Worm (Caenorhabditis elegans) whole organism, late embryonic: ENCODE data around the gene hlh-4.
A peak's percentile ranks its signal among the peaks of the same experiment; 100 is the strongest.

Source experiments
- K02D7.2 ChIP-seq: sonication (generic microtip); optimal IDR thresholded peaks from 2 replicates; lab custom pipeline; 2017; ENCODE audit warnings: mild to moderate bottlenecking, missing genetic modification characterization, missing compliant biosample characterization
- K09A11.1 ChIP-seq: sonication (generic microtip); optimal IDR thresholded peaks from 2 replicates; lab custom pipeline; 2017; ENCODE audit warnings: antibody characterized with exemption, mild to moderate bottlenecking, missing genetic modification characterization, missing compliant biosample characterization; ENCODE audit not compliant: insufficient read depth
- T23F11.4 ChIP-seq: fragments of 200-800 bp; sonication (Bioruptor generic); optimal IDR thresholded peaks from 2 replicates; lab custom pipeline; 2018; ENCODE audit warnings: mild to moderate bottlenecking, missing genetic modification characterization, missing compliant biosample characterization
- Y22D7AL.16 ChIP-seq: sonication (generic microtip); optimal IDR thresholded peaks from 2 replicates; lab custom pipeline; 2016; ENCODE audit warnings: missing genetic modification characterization, missing compliant biosample characterization
- ahr-1 ChIP-seq: sonication (generic microtip); optimal IDR thresholded peaks from 2 replicates; lab custom pipeline; 2016; ENCODE audit warnings: missing genetic modification characterization, missing compliant biosample characterization
- ama-1 ChIP-seq: fragments of 150-350 bp; optimal IDR thresholded peaks from 2 replicates; lab custom pipeline; 2014
- ceh-18 ChIP-seq: sonication (generic microtip); optimal IDR thresholded peaks from 2 replicates; lab custom pipeline; 2016; ENCODE audit warnings: missing genetic modification characterization, missing compliant biosample characterization
- ceh-19 ChIP-seq: fragments of 200-800 bp; sonication (Bioruptor generic); optimal IDR thresholded peaks from 2 replicates; lab custom pipeline; 2018; ENCODE audit warnings: mild to moderate bottlenecking, missing genetic modification characterization, missing compliant biosample characterization
- ceh-2 ChIP-seq: sonication (generic microtip); optimal IDR thresholded peaks from 2 replicates; lab custom pipeline; 2016; ENCODE audit warnings: missing genotype, missing genetic modification characterization, missing compliant biosample characterization
- ceh-30 ChIP-seq: fragments of 150-350 bp; optimal IDR thresholded peaks from 2 replicates; lab custom pipeline; 2014; ENCODE audit warnings: missing biosample characterization, missing genetic modification characterization
- ceh-31 ChIP-seq: sonication (generic microtip); optimal IDR thresholded peaks from 2 replicates; lab custom pipeline; 2016; ENCODE audit warnings: missing genetic modification characterization, missing compliant biosample characterization
- ceh-34 ChIP-seq: sonication (generic microtip); optimal IDR thresholded peaks from 2 replicates; lab custom pipeline; 2016; ENCODE audit warnings: mild to moderate bottlenecking, missing genetic modification characterization, missing compliant biosample characterization
- ceh-9 ChIP-seq: sonication (generic microtip); optimal IDR thresholded peaks from 2 replicates; lab custom pipeline; 2016; ENCODE audit warnings: mild to moderate bottlenecking, missing genetic modification characterization, inconsistent platforms, missing compliant biosample characterization
- elt-2 ChIP-seq: sonication (generic microtip); optimal IDR thresholded peaks from 2 replicates; lab custom pipeline; 2016; ENCODE audit warnings: missing genetic modification reagents, missing genetic modification characterization, missing compliant biosample characterization
- eyg-1 ChIP-seq: sonication (generic microtip); optimal IDR thresholded peaks from 2 replicates; lab custom pipeline; 2016; ENCODE audit warnings: missing genotype, missing genetic modification characterization, missing compliant biosample characterization
- fax-1 ChIP-seq: sonication (generic microtip); optimal IDR thresholded peaks from 2 replicates; lab custom pipeline; 2016; ENCODE audit warnings: missing genotype, missing genetic modification characterization, missing compliant biosample characterization
- fkh-10 ChIP-seq: fragments of 150-350 bp; optimal IDR thresholded peaks from 2 replicates; lab custom pipeline; 2014; ENCODE audit warnings: missing biosample characterization, missing genetic modification reagents, missing genetic modification characterization
- fkh-6 ChIP-seq: sonication (generic microtip); optimal IDR thresholded peaks from 2 replicates; lab custom pipeline; 2016; ENCODE audit warnings: missing genetic modification characterization, missing compliant biosample characterization
- gmeb-2 ChIP-seq: sonication (generic microtip); optimal IDR thresholded peaks from 2 replicates; lab custom pipeline; 2016; ENCODE audit warnings: missing genetic modification characterization, inconsistent platforms, missing compliant biosample characterization
- hlh-15 ChIP-seq: sonication (generic microtip); optimal IDR thresholded peaks from 2 replicates; lab custom pipeline; 2016; ENCODE audit warnings: missing genetic modification characterization, missing compliant biosample characterization
- hlh-6 ChIP-seq: sonication (generic microtip); optimal IDR thresholded peaks from 2 replicates; lab custom pipeline; 2016; ENCODE audit warnings: missing genotype, missing genetic modification characterization, missing compliant biosample characterization
- hlh-8 ChIP-seq: sonication (generic microtip); optimal IDR thresholded peaks from 2 replicates; lab custom pipeline; 2016; ENCODE audit warnings: missing genotype, missing genetic modification characterization, missing compliant biosample characterization
- lim-6 ChIP-seq: sonication (generic microtip); optimal IDR thresholded peaks from 2 replicates; lab custom pipeline; 2016; ENCODE audit warnings: missing genetic modification characterization, missing compliant biosample characterization
- madf-2 ChIP-seq: sonication (generic microtip); optimal IDR thresholded peaks from 2 replicates; lab custom pipeline; 2017; ENCODE audit warnings: missing genetic modification characterization, missing compliant biosample characterization
- mec-3 ChIP-seq: sonication (generic microtip); optimal IDR thresholded peaks from 2 replicates; lab custom pipeline; 2016; ENCODE audit warnings: borderline replicate concordance, missing genetic modification characterization, missing compliant biosample characterization
- nfya-1 ChIP-seq: sonication (generic microtip); optimal IDR thresholded peaks from 2 replicates; lab custom pipeline; 2017; ENCODE audit warnings: missing genetic modification characterization, mild to moderate bottlenecking, missing compliant biosample characterization, antibody characterized with exemption, moderate library complexity
- nhr-11 ChIP-seq: fragments of 150-350 bp; optimal IDR thresholded peaks from 2 replicates; lab custom pipeline; 2014; ENCODE audit warnings: missing biosample characterization, missing genetic modification characterization
- npax-4 ChIP-seq: sonication (generic microtip); optimal IDR thresholded peaks from 2 replicates; lab custom pipeline; 2016; ENCODE audit warnings: missing genetic modification characterization, missing compliant biosample characterization
- odd-2 ChIP-seq: sonication (generic microtip); optimal IDR thresholded peaks from 2 replicates; lab custom pipeline; 2017; ENCODE audit warnings: antibody characterized with exemption, mild to moderate bottlenecking, missing genetic modification characterization, missing compliant biosample characterization
- pag-3 ChIP-seq: sonication (generic microtip); optimal IDR thresholded peaks from 2 replicates; lab custom pipeline; 2016; ENCODE audit warnings: missing compliant biosample characterization, missing genetic modification characterization, borderline replicate concordance
- pat-9 ChIP-seq: fragments of 200-800 bp; sonication (Bioruptor generic); optimal IDR thresholded peaks from 2 replicates; lab custom pipeline; 2018; ENCODE audit warnings: mild to moderate bottlenecking, missing genetic modification characterization, moderate library complexity, missing compliant biosample characterization
- pax-1 ChIP-seq: fragments of 150-350 bp; optimal IDR thresholded peaks from 2 replicates; lab custom pipeline; 2014; ENCODE audit warnings: missing biosample characterization, missing genetic modification characterization
- pha-2 ChIP-seq: sonication (generic microtip); optimal IDR thresholded peaks from 2 replicates; lab custom pipeline; 2017; ENCODE audit warnings: mild to moderate bottlenecking, missing genetic modification characterization, missing compliant biosample characterization
- pros-1 ChIP-seq: fragments of 150-350 bp; optimal IDR thresholded peaks from 2 replicates; lab custom pipeline; 2014; ENCODE audit warnings: missing biosample characterization, missing genetic modification reagents, missing genetic modification characterization
- sox-4 ChIP-seq: sonication (generic microtip); optimal IDR thresholded peaks from 2 replicates; lab custom pipeline; 2017; ENCODE audit warnings: mild to moderate bottlenecking, missing genetic modification characterization, inconsistent platforms, missing compliant biosample characterization
- syd-9 ChIP-seq: sonication (generic microtip); optimal IDR thresholded peaks from 2 replicates; lab custom pipeline; 2016; ENCODE audit warnings: mild to moderate bottlenecking, missing genetic modification characterization, moderate library complexity, missing compliant biosample characterization
- tbx-7 ChIP-seq: sonication (generic microtip); optimal IDR thresholded peaks from 2 replicates; lab custom pipeline; 2016; ENCODE audit warnings: missing genotype, missing genetic modification characterization, missing compliant biosample characterization
- ttx-3 ChIP-seq: sonication (generic microtip); optimal IDR thresholded peaks from 2 replicates; lab custom pipeline; 2016; ENCODE audit warnings: missing genetic modification reagents, missing genetic modification characterization, missing compliant biosample characterization
- unc-42 ChIP-seq: sonication (generic microtip); optimal IDR thresholded peaks from 2 replicates; lab custom pipeline; 2016; ENCODE audit warnings: missing genotype, missing genetic modification characterization, missing compliant biosample characterization
- ztf-16 ChIP-seq: sonication (generic microtip); optimal IDR thresholded peaks from 2 replicates; lab custom pipeline; 2017; ENCODE audit warnings: missing genetic modification characterization, missing compliant biosample characterization

hlh-4 gene

DNA sequence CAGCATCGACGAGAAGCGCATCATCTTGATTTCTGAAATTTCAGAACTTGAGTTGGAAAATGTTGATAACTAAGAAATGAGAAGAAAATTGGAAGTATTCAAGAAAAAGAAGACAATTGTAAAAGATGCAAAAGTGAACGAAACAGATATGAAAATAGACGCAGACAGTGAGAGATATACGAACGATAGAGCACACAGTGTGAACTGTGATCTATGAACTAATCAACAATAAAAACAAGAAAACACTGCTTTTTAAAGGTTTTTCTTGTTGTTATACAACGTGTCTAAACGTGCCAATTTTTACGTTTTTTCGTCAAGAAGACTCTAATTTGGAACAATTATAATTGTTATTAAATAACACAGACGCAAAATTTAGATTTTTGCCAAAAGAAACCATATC, 14.0 kb upstream of the hlh-4 start, which contains the start of gene ech-6:
TSS of gene ech-6 (minus strand) at position 32 of the 400 bp plus-strand sequence.
- TF ChIP-seq fkh-10 (GFP tag; lab: Kevin White, UChicago) (no peak), T23F11.4 (no peak), ceh-2 (no peak), hlh-6 (no peak), ztf-16 (tag; lab: Kevin White, UChicago) (no peak), madf-2 (tag; lab: Kevin White, UChicago) (no peak), nhr-11 (tag; lab: Kevin White, UChicago) (no peak), pag-3 (tag; lab: Kevin White, UChicago) (no peak), pat-9 (no peak), ceh-9 (tag; lab: Kevin White, UChicago) (no peak)

DNA sequence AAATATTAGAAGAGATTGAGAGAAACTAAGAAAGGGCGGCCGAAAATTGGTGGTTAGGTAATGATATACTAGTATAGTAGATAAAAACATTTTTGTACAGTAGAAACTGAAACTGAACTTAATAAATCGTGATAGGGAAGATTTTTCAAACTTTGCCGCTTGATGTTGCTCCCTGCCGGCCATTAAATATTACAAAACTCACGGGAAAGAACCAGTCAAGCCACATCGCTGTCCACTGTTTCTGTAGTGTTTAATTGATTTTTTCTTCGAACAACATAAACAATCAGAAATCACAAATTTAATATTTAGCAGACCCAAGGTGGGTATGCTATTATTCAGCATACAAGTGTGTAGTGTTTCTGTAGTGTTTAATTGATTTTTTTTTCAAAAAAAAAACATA, 12.2 kb upstream of the hlh-4 start, which contains the start of gene T05G5.5:
TSS of gene T05G5.5 (minus strand) at position 359 of the 400 bp plus-strand sequence.
- TF ChIP-seq tbx-7 (tag; lab: Kevin White, UChicago) = no peak
- no peak for TF ChIP-seq pros-1 (tag; lab: Kevin White, UChicago)
- TF ChIP-seq elt-2 (tag; lab: Kevin White, UChicago) = no peak

ce11 chrIII:9748694-9749093, 9.8 kb upstream of the hlh-4 start, which contains the start of gene T05G5.4:
T05G5.4 (plus strand) TSS chrIII:9748934.
- TF ChIP-seq ttx-3 (tag; lab: Kevin White, UChicago) = no peak
- no peak for TF ChIP-seq nfya-1 (tag; lab: Kevin White, UChicago)
- TF ChIP-seq ceh-18 (tag; lab: Kevin White, UChicago) = no peak
- TF ChIP-seq pha-2 (tag; lab: Kevin White, UChicago) = no peak
- no peak for TF ChIP-seq fax-1 (tag; lab: Kevin White, UChicago)
- no peak for TF ChIP-seq unc-42 (tag; lab: Kevin White, UChicago)
- TF ChIP-seq hlh-15 (tag; lab: Kevin White, UChicago) = no peak
- TF ChIP-seq fkh-6 (tag; lab: Kevin White, UChicago) = no peak
- TF ChIP-seq ceh-19 (GFP tag; lab: Kevin White, UChicago) = no peak
- TF ChIP-seq K02D7.2 (tag; lab: Kevin White, UChicago) = no peak
- no peak for TF ChIP-seq npax-4 (tag; lab: Kevin White, UChicago)
- TF ChIP-seq odd-2 = no peak
- no peak for TF ChIP-seq gmeb-2
- no peak for TF ChIP-seq ceh-9 (tag; lab: Kevin White, UChicago)
- TF ChIP-seq ceh-31 = no peak
- no peak for TF ChIP-seq ama-1 (lab: Kevin White, UChicago)
- no peak for TF ChIP-seq ahr-1
- no peak for TF ChIP-seq mec-3
- no peak for TF ChIP-seq ceh-34 (tag; lab: Kevin White, UChicago)

DNA sequence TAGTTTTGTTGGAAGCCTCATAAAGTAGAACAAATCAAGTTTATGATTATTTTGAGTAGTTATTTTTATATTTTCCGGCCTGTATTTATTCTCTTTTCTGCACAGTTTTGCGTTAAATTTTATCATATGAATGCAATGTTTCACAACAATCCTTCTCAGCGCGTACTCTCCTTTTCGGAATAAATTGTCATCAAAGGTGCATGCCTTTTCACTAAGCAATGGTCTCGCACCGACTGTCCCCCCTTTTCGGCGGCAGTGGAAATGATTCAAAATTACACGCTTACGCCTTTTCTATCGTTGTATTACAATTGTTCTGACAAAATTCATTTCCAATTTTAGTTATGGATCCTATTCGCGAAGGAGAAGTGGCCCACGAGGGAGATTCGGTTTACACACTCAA, 8.3 kb upstream of the hlh-4 start, which contains the start of the genes iff-1 and cdk-1:
TSS of gene iff-1 (minus strand) at position 61 of the 400 bp plus-strand sequence.
TSS of gene cdk-1 (plus strand) at position 340 of the 400 bp plus-strand sequence.
- TF ChIP-seq fax-1 (tag; lab: Kevin White, UChicago) (no peak), ceh-31 (peak; percentile 8), unc-42 (tag; lab: Kevin White, UChicago) (peak; percentile 1), nfya-1 (tag; lab: Kevin White, UChicago) (peak; percentile 12)

- TF ChIP-seq pros-1 (tag; lab: Kevin White, UChicago) = no peak
- no peak for TF ChIP-seq eyg-1 (tag; lab: Kevin White, UChicago)
- no peak for TF ChIP-seq Y22D7AL.16
- TF ChIP-seq sox-4 (tag; lab: Kevin White, UChicago) = no peak
- no peak for TF ChIP-seq ceh-19 (GFP tag; lab: Kevin White, UChicago)
- no peak for TF ChIP-seq ama-1 (lab: Kevin White, UChicago)
- TF ChIP-seq hlh-8 = no peak
- no peak for TF ChIP-seq ceh-30
- TF ChIP-seq lim-6 (tag; lab: Kevin White, UChicago) = no peak
- TF ChIP-seq gmeb-2 = no peak
- TF ChIP-seq K09A11.1 (tag; lab: Kevin White, UChicago) = no peak
- TF ChIP-seq pax-1 (tag; lab: Kevin White, UChicago) = no peak
- no peak for TF ChIP-seq syd-9
- TF ChIP-seq tbx-7 (tag; lab: Kevin White, UChicago) = no peak
Observed at ce11 chrIII:9746665-9747064, 7.8 kb upstream of the hlh-4 start.
